Fruit fly (Drosophila melanogaster) whole organism, embryonic: ENCODE results near the gene pall.

ENCODE experiments used
- ATbp ChIP-seq: fragments of 200-800 bp; sonication (Bioruptor generic); optimal IDR thresholded peaks from 2 replicates; lab custom pipeline; 2017; ENCODE audit warnings: missing biosample characterization, mild to moderate bottlenecking, missing genetic modification characterization, missing genetic modification reagents
- CG10565 ChIP-seq: fragments of 200-800 bp; sonication (Bioruptor generic); optimal IDR thresholded peaks from 3 replicates; lab custom pipeline; 2016; ENCODE audit warnings: missing biosample characterization, mild to moderate bottlenecking, missing genetic modification characterization
- CG11695 ChIP-seq: fragments of 200-800 bp; sonication (Bioruptor generic); IDR thresholded peaks from 3 replicates; pipeline ENCODE4 v1.3.6; 2022; ENCODE audit warnings: missing biosample characterization, missing genetic modification characterization
- CG12391 ChIP-seq: fragments of 200-800 bp; sonication (Bioruptor generic); optimal IDR thresholded peaks from 3 replicates; lab custom pipeline; 2018; ENCODE audit warnings: missing biosample characterization, mild to moderate bottlenecking, missing genetic modification characterization, moderate library complexity
- CG13123 ChIP-seq: fragments of 200-800 bp; sonication (Bioruptor generic); optimal IDR thresholded peaks from 2 replicates; lab custom pipeline; 2016; ENCODE audit warnings: missing biosample characterization, missing genetic modification characterization
- CG13296 ChIP-seq: fragments of 200-800 bp; sonication (Bioruptor generic); optimal IDR thresholded peaks from 3 replicates; lab custom pipeline; 2018; ENCODE audit warnings: missing biosample characterization, mild to moderate bottlenecking, missing genetic modification characterization
- CG14014 ChIP-seq: fragments of 200-800 bp; sonication (Bioruptor generic); IDR thresholded peaks from 2 replicates; pipeline ENCODE4 v1.3.6; 2022; ENCODE audit warnings: missing biosample characterization, missing genetic modification characterization
- CG1603 ChIP-seq: fragments of 200-800 bp; sonication (Bioruptor generic); optimal IDR thresholded peaks from 2 replicates; lab custom pipeline; 2019; ENCODE audit warnings: missing biosample characterization, mild to moderate bottlenecking, missing genetic modification characterization, moderate library complexity
- CG17361 ChIP-seq: fragments of 200-800 bp; sonication (Bioruptor generic); IDR thresholded peaks from 3 replicates; pipeline ENCODE4 v1.3.6; 2022; ENCODE audit warnings: missing biosample characterization, missing genetic modification characterization
- CG17385 ChIP-seq: fragments of 200-800 bp; sonication (Bioruptor generic); optimal IDR thresholded peaks from 3 replicates; lab custom pipeline; 2018; ENCODE audit warnings: missing biosample characterization, mild to moderate bottlenecking, missing genetic modification characterization
- CG17829 ChIP-seq: fragments of 200-800 bp; optimal IDR thresholded peaks from 2 replicates; lab custom pipeline; 2019; ENCODE audit warnings: missing biosample characterization, mild to moderate bottlenecking, missing genetic modification characterization, moderate library complexity
- CG2712 ChIP-seq: fragments of 200-800 bp; optimal IDR thresholded peaks from 3 replicates; lab custom pipeline; 2019; ENCODE audit warnings: missing biosample characterization, mild to moderate bottlenecking, missing genetic modification characterization, moderate library complexity
- CG30020 ChIP-seq: fragments of 200-800 bp; optimal IDR thresholded peaks from 2 replicates; lab custom pipeline; 2019; ENCODE audit warnings: missing biosample characterization, mild to moderate bottlenecking, missing genetic modification characterization, moderate library complexity
- CG30403 ChIP-seq: fragments of 200-800 bp; sonication (Bioruptor generic); optimal IDR thresholded peaks from 3 replicates; lab custom pipeline; 2016; ENCODE audit warnings: missing biosample characterization, missing genetic modification characterization
- CG31365 ChIP-seq: fragments of 200-800 bp; sonication (Bioruptor generic); optimal IDR thresholded peaks from 2 replicates; lab custom pipeline; 2018; ENCODE audit warnings: missing biosample characterization, mild to moderate bottlenecking, missing genetic modification characterization
- CG34224 ChIP-seq: fragments of 200-800 bp; sonication (Bioruptor generic); IDR thresholded peaks from 3 replicates; pipeline ENCODE4 v1.3.6; 2022; ENCODE audit warnings: missing biosample characterization, missing genetic modification characterization; ENCODE audit not compliant: partially characterized antibody
- CG3847 ChIP-seq: fragments of 200-800 bp; sonication (Bioruptor generic); IDR thresholded peaks from 2 replicates; pipeline ENCODE4 v1.3.6; 2022; ENCODE audit warnings: missing biosample characterization, missing genetic modification characterization
- CG4617 ChIP-seq: fragments of 200-800 bp; sonication (Bioruptor generic); optimal IDR thresholded peaks from 3 replicates; lab custom pipeline; 2016; ENCODE audit warnings: missing biosample characterization, missing genetic modification characterization, borderline replicate concordance
- CG5245 ChIP-seq: fragments of 200-800 bp; sonication (Bioruptor generic); optimal IDR thresholded peaks from 3 replicates; lab custom pipeline; 2016; ENCODE audit warnings: missing biosample characterization, missing genetic modification characterization
- CG7786 ChIP-seq: fragments of 200-800 bp; sonication (Bioruptor generic); optimal IDR thresholded peaks from 2 replicates; lab custom pipeline; 2016; ENCODE audit warnings: missing biosample characterization, missing genetic modification characterization
- CG7987 ChIP-seq: fragments of 200-800 bp; sonication (Bioruptor generic); optimal IDR thresholded peaks from 2 replicates; lab custom pipeline; 2018; ENCODE audit warnings: missing biosample characterization, mild to moderate bottlenecking, missing genetic modification characterization, moderate library complexity
- CG8290 ChIP-seq, 3 experiments: fragments of 200-800 bp; sonication (Bioruptor generic); optimal IDR thresholded peaks; 2 replicates each; lab custom pipeline; 2016 to 2019; ENCODE audit warnings: missing biosample characterization in 3 of 3, missing genetic modification characterization in 3 of 3, mild to moderate bottlenecking in 2 of 3, moderate library complexity in 1 of 3
- CG8944 ChIP-seq: fragments of 200-800 bp; sonication (Bioruptor generic); optimal IDR thresholded peaks from 3 replicates; lab custom pipeline; 2016; ENCODE audit warnings: missing biosample characterization, missing genetic modification characterization
- Dip2 ChIP-seq: fragments of 200-800 bp; sonication (Bioruptor generic); IDR thresholded peaks from 2 replicates; pipeline ENCODE4 v1.3.6; 2022; ENCODE audit warnings: missing biosample characterization, missing genetic modification characterization
- Dip3 ChIP-seq: fragments of 200-800 bp; sonication (Bioruptor generic); optimal IDR thresholded peaks from 3 replicates; lab custom pipeline; 2016; ENCODE audit warnings: missing biosample characterization, missing genetic modification characterization
- Dll ChIP-seq: fragments of 200-800 bp; sonication (Bioruptor generic); IDR thresholded peaks from 4 replicates; pipeline ENCODE4 v1.3.6; 2022; ENCODE audit warnings: missing biosample characterization, missing genetic modification characterization; ENCODE audit not compliant: partially characterized antibody
- Doc2 ChIP-seq: fragments of 200-800 bp; sonication (Bioruptor generic); IDR thresholded peaks from 2 replicates; pipeline ENCODE4 v1.3.6; 2022; ENCODE audit warnings: missing biosample characterization, missing genetic modification characterization
- Fer3 ChIP-seq: fragments of 200-800 bp; sonication (Bioruptor generic); optimal IDR thresholded peaks from 2 replicates; lab custom pipeline; 2018; ENCODE audit warnings: missing biosample characterization, mild to moderate bottlenecking, missing genetic modification characterization, moderate library complexity
- HLHmδ ChIP-seq: fragments of 200-800 bp; sonication (Bioruptor generic); optimal IDR thresholded peaks from 2 replicates; lab custom pipeline; 2018; ENCODE audit warnings: missing biosample characterization, mild to moderate bottlenecking, missing genetic modification characterization, moderate library complexity
- Lim3 ChIP-seq: fragments of 200-800 bp; sonication (Bioruptor generic); IDR thresholded peaks from 2 replicates; pipeline ENCODE4 v1.3.6; 2022; ENCODE audit warnings: missing biosample characterization, missing genetic modification characterization
- NFAT ChIP-seq: fragments of 200-800 bp; sonication (Bioruptor generic); IDR thresholded peaks from 2 replicates; pipeline ENCODE4 v1.3.6; 2022; ENCODE audit warnings: missing biosample characterization, missing genetic modification characterization
- Rx ChIP-seq: fragments of 200-800 bp; sonication (Bioruptor generic); IDR thresholded peaks from 2 replicates; pipeline ENCODE4 v1.3.6; 2022; ENCODE audit warnings: missing biosample characterization, missing genetic modification characterization
- Vsx1 ChIP-seq: fragments of 200-800 bp; sonication (Bioruptor generic); optimal IDR thresholded peaks from 2 replicates; lab custom pipeline; 2017; ENCODE audit warnings: missing biosample characterization, mild to moderate bottlenecking, missing genetic modification characterization, missing genetic modification reagents
- bsh ChIP-seq, 2 experiments: fragments of 200-800 bp; sonication (Bioruptor generic); optimal IDR thresholded peaks; 2 replicates each; lab custom pipeline; 2017 to 2018; ENCODE audit warnings: mild to moderate bottlenecking in 2 of 2, missing biosample characterization in 2 of 2, missing genetic modification characterization in 2 of 2, moderate library complexity in 1 of 2
- btn ChIP-seq: fragments of 200-800 bp; sonication (Bioruptor generic); optimal IDR thresholded peaks from 2 replicates; lab custom pipeline; 2016; ENCODE audit warnings: missing biosample characterization, missing genetic modification characterization
- chif ChIP-seq, 2 experiments: fragments of 200-800 bp; sonication (Bioruptor generic); optimal IDR thresholded peaks; 3 replicates each; lab custom pipeline; 2016; ENCODE audit warnings: missing biosample characterization in 2 of 2, missing genetic modification characterization in 2 of 2
- chm ChIP-seq: fragments of 200-800 bp; sonication (Bioruptor generic); IDR thresholded peaks from 2 replicates; pipeline ENCODE4 v1.3.6; 2022; ENCODE audit warnings: missing biosample characterization, missing genetic modification characterization
- disco-r ChIP-seq: fragments of 200-800 bp; sonication (Bioruptor generic); optimal IDR thresholded peaks from 2 replicates; lab custom pipeline; 2016; ENCODE audit warnings: missing biosample characterization, missing genetic modification characterization
- dm ChIP-seq: fragments of 200-800 bp; sonication (Bioruptor generic); optimal IDR thresholded peaks from 3 replicates; lab custom pipeline; 2016; ENCODE audit warnings: missing biosample characterization, missing genetic modification characterization
- eve ChIP-seq, 2 experiments: fragments of >200 bp; optimal IDR thresholded peaks; 2 replicates each; lab custom pipeline; 2017; ENCODE audit warnings: missing biosample characterization in 2 of 2, missing genetic modification characterization in 2 of 2
- eyg ChIP-seq: fragments of 200-800 bp; sonication (Bioruptor generic); optimal IDR thresholded peaks from 3 replicates; lab custom pipeline; 2016; ENCODE audit warnings: missing biosample characterization, missing genetic modification characterization
- fd102C ChIP-seq: fragments of 200-800 bp; sonication (Bioruptor generic); optimal IDR thresholded peaks from 2 replicates; lab custom pipeline; 2018; ENCODE audit warnings: missing biosample characterization, mild to moderate bottlenecking, missing genetic modification characterization, moderate library complexity
- lola ChIP-seq, 3 experiments: fragments of >200 bp in 2 of 3; fragments of 200-800 bp in 1 of 3; sonication (Bioruptor generic) in 1 of 3; optimal IDR thresholded peaks; 2 replicates each; lab custom pipeline; 2017 to 2019; ENCODE audit warnings: missing biosample characterization in 3 of 3, missing genetic modification characterization in 3 of 3, mild to moderate bottlenecking in 1 of 3, moderate library complexity in 1 of 3
- pho ChIP-seq: fragments of 200-800 bp; sonication (Bioruptor generic); optimal IDR thresholded peaks from 2 replicates; lab custom pipeline; 2016; ENCODE audit warnings: missing biosample characterization, missing genetic modification characterization
- sna ChIP-seq: fragments of 200-800 bp; sonication (Bioruptor generic); IDR thresholded peaks from 2 replicates; pipeline ENCODE4 v1.3.6; 2022; ENCODE audit warnings: missing biosample characterization, missing genetic modification characterization; ENCODE audit not compliant: partially characterized antibody
- ssp ChIP-seq: fragments of 200-800 bp; sonication (Bioruptor generic); IDR thresholded peaks from 2 replicates; pipeline ENCODE4 v1.3.6; 2022; ENCODE audit warnings: missing biosample characterization, missing genetic modification characterization
- stc ChIP-seq: fragments of 200-800 bp; sonication (Bioruptor generic); IDR thresholded peaks from 2 replicates; pipeline ENCODE4 v1.3.6; 2022; ENCODE audit warnings: missing biosample characterization, missing genetic modification characterization
- trem ChIP-seq: fragments of 200-800 bp; optimal IDR thresholded peaks from 3 replicates; lab custom pipeline; 2019; ENCODE audit warnings: missing biosample characterization, mild to moderate bottlenecking, missing genetic modification characterization, moderate library complexity
- vfl ChIP-seq: fragments of 200-800 bp; sonication (Bioruptor generic); optimal IDR thresholded peaks from 2 replicates; lab custom pipeline; 2016; ENCODE audit warnings: missing biosample characterization, missing genetic modification characterization

Gene pall

DNA sequence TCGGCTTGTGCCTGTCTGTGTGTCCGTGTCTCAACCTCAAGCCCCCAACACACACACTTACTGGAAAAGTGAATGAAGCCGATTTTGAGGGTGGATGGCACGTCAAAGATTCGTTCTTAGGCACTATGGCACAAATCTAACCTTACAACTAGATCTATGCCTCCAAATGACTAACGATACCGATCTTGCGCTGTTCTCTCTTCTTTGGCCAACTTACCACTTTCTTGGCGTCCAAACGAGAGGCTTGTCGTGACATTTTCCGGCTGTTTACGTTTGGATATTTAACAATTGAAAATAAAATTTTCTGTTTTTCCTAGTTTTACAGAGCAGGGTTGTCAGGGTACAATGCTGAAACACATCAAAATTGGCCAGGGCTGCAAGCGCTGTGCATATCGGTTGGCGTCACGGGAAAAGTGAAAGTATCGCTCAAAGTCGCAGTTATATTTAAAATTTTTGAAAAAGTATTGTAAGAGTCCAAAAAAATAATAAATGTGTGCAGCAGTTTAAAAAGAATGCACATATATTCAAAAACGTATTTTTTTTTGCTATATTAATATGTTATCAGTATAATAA is 45.6 kb downstream of the pall start, which contains the start of the genes Bet3 and Nf-YA (continued):
- TF ChIP-seq CG8290 (GFP tag; optimal IDR thresholded peaks at IDR 0.05; lab: Kevin White, UChicago): peak; percentile 80
- peak in 1 of 2 experiments; percentile 73 for TF ChIP-seq CG8290 (tag; optimal IDR thresholded peaks at IDR 0.05; lab: Kevin White, UChicago)
- no peak for TF ChIP-seq CG13123 (GFP tag; lab: Kevin White, UChicago)
- peak; percentile 62 for TF ChIP-seq trem (tag; lab: Kevin White, UChicago)
- TF ChIP-seq CG2712: peak; percentile 65
- TF ChIP-seq CG14014 (GFP tag; lab: Robert Waterston, UW): peak; percentile 49; the same call in 1 of the 2 replicates
- TF ChIP-seq Fer3 (tag; lab: Kevin White, UChicago): peak; percentile 16
- peak; percentile 48 for TF ChIP-seq CG17361 (GFP tag; lab: Robert Waterston, UW)
- peak; percentile 14 for TF ChIP-seq vfl (GFP tag; lab: Kevin White, UChicago)
- peak; percentile 53; the same call in 1 of the 2 replicates for TF ChIP-seq chm
- TF ChIP-seq ssp (GFP tag; lab: Robert Waterston, UW): peak; percentile 74
- no peak for TF ChIP-seq eyg (GFP tag; lab: Kevin White, UChicago)
- peak in 1 of 2 experiments; percentile 28 for TF ChIP-seq bsh (GFP tag; optimal IDR thresholded peaks at IDR 0.05; lab: Kevin White, UChicago)
- no peak for TF ChIP-seq Vsx1 (GFP tag; lab: Kevin White, UChicago)
- TF ChIP-seq CG30403 (GFP tag; lab: Kevin White, UChicago): peak; percentile 74
- TF ChIP-seq CG1603 (tag; lab: Kevin White, UChicago): peak; percentile 79
- peak; percentile 52 for TF ChIP-seq CG17829 (tag; lab: Kevin White, UChicago)
- peak; percentile 10 to 57 for TF ChIP-seq chif (GFP tag; optimal IDR thresholded peaks at IDR 0.05; lab: Kevin White, UChicago)
- TF ChIP-seq CG31365: no peak
- peak; percentile 51 for TF ChIP-seq CG7786 (GFP tag; lab: Kevin White, UChicago)
- peak; percentile 83 for TF ChIP-seq CG34224 (GFP tag; lab: Robert Waterston, UW)
- TF ChIP-seq CG10565 (GFP tag; lab: Kevin White, UChicago): no peak
- TF ChIP-seq CG3847 (GFP tag; lab: Robert Waterston, UW): peak; percentile 73
- no peak for TF ChIP-seq CG5245
- peak; percentile 11 for TF ChIP-seq fd102C (GFP tag; lab: Kevin White, UChicago)
- TF ChIP-seq dm: no peak
- TF ChIP-seq sna: peak; percentile 84
- TF ChIP-seq Dll (GFP tag; lab: Robert Waterston, UW): peak; percentile 90
- TF ChIP-seq eve (GFP tag; optimal IDR thresholded peaks at IDR 0.05; lab: Kevin White, UChicago): no peak
- no peak for TF ChIP-seq btn
- no peak for TF ChIP-seq Lim3 (GFP tag; lab: Robert Waterston, UW)
- TF ChIP-seq Rx (GFP tag; lab: Robert Waterston, UW): 0 out of 2 replicates have a peak, but pooled peaks have one; percentile 33
- TF ChIP-seq ATbp: no peak
- peak in 1 of 3 experiments; percentile 9 for TF ChIP-seq lola (GFP tag; optimal IDR thresholded peaks at IDR 0.05; lab: Kevin White, UChicago)
- peak; percentile 60 for TF ChIP-seq Dip3 (GFP tag; lab: Kevin White, UChicago)
- peak; percentile 8 for TF ChIP-seq CG17385 (GFP tag; lab: Kevin White, UChicago)
- peak; percentile 68 for TF ChIP-seq CG30020 (tag; lab: Kevin White, UChicago)
- TF ChIP-seq disco-r (GFP tag; lab: Kevin White, UChicago): no peak
- TF ChIP-seq CG8944 (GFP tag; lab: Kevin White, UChicago): peak; percentile 69
- TF ChIP-seq CG13296: peak; percentile 0
- TF ChIP-seq Doc2 (GFP tag; lab: Robert Waterston, UW): no peak
- TF ChIP-seq HLHmδ: no peak
- TF ChIP-seq pho (GFP tag; lab: Kevin White, UChicago): peak; percentile 43
- TF ChIP-seq stc (GFP tag; lab: Robert Waterston, UW): no peak
- TF ChIP-seq NFAT (GFP tag; lab: Robert Waterston, UW): peak; percentile 88
- peak; percentile 35 for TF ChIP-seq CG7987 (GFP tag; lab: Kevin White, UChicago)
- no peak for TF ChIP-seq Dip2 (GFP tag; lab: Robert Waterston, UW)
- peak; percentile 71 for TF ChIP-seq CG12391
- TF ChIP-seq CG11695 (GFP tag; lab: Robert Waterston, UW): no peak
- peak; percentile 90 for TF ChIP-seq CG4617 (GFP tag; lab: Kevin White, UChicago)
